Worm (Caenorhabditis elegans) whole organism, midembryonic: ENCODE measurements around the gene T07G12.2.

Source experiments
- flt-1 ChIP-seq: fragments of 200-800 bp; sonication (Bioruptor generic); IDR thresholded peaks from 2 replicates; pipeline ENCODE4 v1.3.6; 2022; ENCODE audit warnings: missing genetic modification characterization, missing compliant biosample characterization
- klf-2 ChIP-seq: fragments of 200-800 bp; sonication (Bioruptor generic); conservative IDR thresholded peaks from 2 replicates; pipeline ENCODE4 v1.3.6; 2022; ENCODE audit warnings: missing genetic modification reagents, missing genetic modification characterization, missing compliant biosample characterization
- med-1 ChIP-seq: sonication (generic microtip); optimal IDR thresholded peaks from 2 replicates; lab custom pipeline; 2017; ENCODE audit warnings: missing genetic modification characterization, mild to moderate bottlenecking, missing compliant biosample characterization, antibody characterized with exemption, missing genetic modification reagents; ENCODE audit not compliant: insufficient read depth

ce11 chrIV:10503750-10504232, 26.7 kb upstream of the T07G12.2 start:
- no peak for TF ChIP-seq klf-2 (GFP tag; lab: Robert Waterston, UW)
- TF ChIP-seq med-1 (GFP tag; lab: Kevin White, UChicago): no peak
- no peak for TF ChIP-seq flt-1 (GFP tag; lab: Robert Waterston, UW)
